Fruit fly (Drosophila melanogaster) whole organism, embryonic: ENCODE results near the gene sit.

Experiments
- CG1529 ChIP-seq: fragments of 200-800 bp; sonication (Bioruptor generic); optimal IDR thresholded peaks from 3 replicates; lab custom pipeline; 2018; ENCODE audit warnings: missing biosample characterization, missing genetic modification characterization
- Dp ChIP-seq: fragments of 200-800 bp; sonication (Bioruptor generic); optimal IDR thresholded peaks from 2 replicates; lab custom pipeline; 2018; ENCODE audit warnings: missing biosample characterization, mild to moderate bottlenecking, missing genetic modification characterization, moderate library complexity
- Poxn ChIP-seq: fragments of 200-800 bp; sonication (Bioruptor generic); IDR thresholded peaks from 2 replicates; pipeline ENCODE4 v1.3.6; 2022; ENCODE audit warnings: missing biosample characterization, missing genetic modification characterization
- Sry-δ ChIP-seq: fragments of 200-800 bp; sonication (Bioruptor generic); optimal IDR thresholded peaks from 2 replicates; lab custom pipeline; 2016; ENCODE audit warnings: missing biosample characterization, missing genetic modification characterization
- gce ChIP-seq: fragments of 200-800 bp; sonication (Bioruptor generic); IDR thresholded peaks from 3 replicates; pipeline ENCODE4 v1.3.6; 2022; ENCODE audit warnings: missing biosample characterization, missing genetic modification characterization
- nmo ChIP-seq: fragments of 200-800 bp; sonication (Bioruptor generic); optimal IDR thresholded peaks from 2 replicates; lab custom pipeline; 2018; ENCODE audit warnings: missing biosample characterization, mild to moderate bottlenecking, missing genetic modification characterization, moderate library complexity

- TF ChIP-seq Sry-δ (GFP tag; lab: Kevin White, UChicago), result no peak
- TF ChIP-seq Poxn (GFP tag; lab: Robert Waterston, UW), result no peak
- no peak for TF ChIP-seq Dp
- TF ChIP-seq gce, result no peak
- TF ChIP-seq CG1529 (GFP tag; lab: Kevin White, UChicago), result no peak
- no peak for TF ChIP-seq nmo (GFP tag; lab: Kevin White, UChicago)
Measured at dm6 chr3R:22531801-22532200, 30.6 kb downstream of the sit start, which contains the start of gene CG33093.
